Worm (Caenorhabditis elegans): ENCODE data around the gene C15B12.3.

DNA sequence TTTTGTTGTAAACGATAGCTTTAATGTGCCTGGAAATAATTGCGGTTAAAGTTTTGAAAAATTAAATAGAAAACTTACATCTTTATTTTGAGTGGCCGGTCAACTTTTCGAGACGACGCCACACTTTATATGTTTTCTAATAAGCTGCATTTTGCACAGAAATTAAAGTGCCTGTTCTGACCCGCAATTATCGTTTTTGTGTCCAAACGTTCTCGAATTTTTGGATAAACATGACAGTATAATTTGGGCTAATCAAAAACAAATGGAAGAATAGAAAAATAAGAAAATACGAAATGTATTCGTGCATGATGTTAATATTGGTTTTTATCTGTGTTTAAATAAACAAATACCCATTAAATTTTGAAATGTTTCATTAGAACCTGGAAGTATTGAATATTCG is 46.7 kb downstream of the C15B12.3 start, which contains the start of gene K10C2.12:
- TF ChIP-seq unc-130 (GFP tag; optimal IDR thresholded peaks at IDR 0.05) (no peak), ama-1 (optimal IDR thresholded peaks at IDR 0.05) (no peak), ama-1 (GFP tag; optimal IDR thresholded peaks at IDR 0.05) (no peak), dpl-1 (GFP tag; optimal IDR thresholded peaks at IDR 0.05) (no peak), snpc-4 (GFP tag; optimal IDR thresholded peaks at IDR 0.05) (no peak), snpc-4 (tag; optimal IDR thresholded peaks at IDR 0.05) (no peak), Y95B8A.8 (GFP tag; IDR thresholded peaks at IDR 0.05) (no peak), lin-40 (tag; optimal IDR thresholded peaks at IDR 0.05) (no peak), lag-1 (GFP tag; IDR thresholded peaks at IDR 0.05) (no peak), gei-17 (GFP tag; optimal IDR thresholded peaks at IDR 0.05) (no peak), sea-2 (GFP tag; IDR thresholded peaks at IDR 0.05) (no peak), ZK185.1 (tag; optimal IDR thresholded peaks at IDR 0.05; ENCODE audit: poor library complexity, severe bottlenecking) (no peak), egl-18 (GFP tag; IDR thresholded peaks at IDR 0.05) (no peak), sptf-2 (GFP tag; optimal IDR thresholded peaks at IDR 0.05) (no peak), ceh-27 (GFP tag; optimal IDR thresholded peaks at IDR 0.05) (no peak)

Measured in whole organism, young adult.